Fruit fly (Drosophila melanogaster): ENCODE results near the gene CG11594.

The CG11594 gene

DNA sequence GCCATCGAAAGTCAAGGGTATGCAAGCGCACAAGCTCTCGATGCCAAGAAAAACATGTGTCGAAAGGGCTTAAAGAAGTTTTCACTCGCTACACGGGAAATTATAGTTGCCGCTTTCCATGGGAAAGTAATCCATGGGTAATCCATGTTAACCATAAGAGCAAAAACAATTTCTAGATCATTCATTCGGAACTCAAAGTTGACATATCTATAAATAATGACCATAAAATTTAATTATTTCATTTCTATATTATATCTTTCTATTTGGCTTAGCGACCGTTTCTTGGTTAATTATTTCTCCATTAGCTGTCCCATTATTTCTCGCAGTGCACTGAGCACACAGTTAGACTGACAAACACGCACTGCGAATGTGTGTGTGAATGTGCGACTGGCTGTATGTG, 25.1 kb downstream of the CG11594 start (continued):
- TF ChIP-seq dmrt11E (tag; optimal IDR thresholded peaks at IDR 0.05) (no peak), Fer3 (tag; optimal IDR thresholded peaks at IDR 0.05) (no peak), CG31365 (tag; optimal IDR thresholded peaks at IDR 0.05) (no peak), CG10979 (tag; optimal IDR thresholded peaks at IDR 0.05) (peak; percentile 17), Hr39 (optimal IDR thresholded peaks at IDR 0.05) (no peak), CG33213 (GFP tag; optimal IDR thresholded peaks at IDR 0.05) (no peak), CG14441 (GFP tag; IDR thresholded peaks at IDR 0.05) (0 out of 2 replicates have a peak, but pooled peaks have one; percentile 9), CG3065 (GFP tag; optimal IDR thresholded peaks at IDR 0.05) (no peak), CG18619 (GFP tag; optimal IDR thresholded peaks at IDR 0.05) (peak; percentile 59), Atf6 (GFP tag; IDR thresholded peaks at IDR 0.05) (no peak), CG9215 (GFP tag; IDR thresholded peaks at IDR 0.05) (peak; percentile 41; the same call in 1 of the 2 replicates), CG8924 (tag; optimal IDR thresholded peaks at IDR 0.05) (peak; percentile 42), CG16779 (GFP tag; IDR thresholded peaks at IDR 0.05) (no peak), ssp (GFP tag; IDR thresholded peaks at IDR 0.05) (no peak), CG17361 (GFP tag; IDR thresholded peaks at IDR 0.05) (peak; percentile 58; the same call in 1 of the 3 replicates), bsh (GFP tag; optimal IDR thresholded peaks at IDR 0.05) (peak in 1 of 2 experiments; percentile 15), CG12236 (GFP tag; optimal IDR thresholded peaks at IDR 0.05) (no peak), Hr3 (GFP tag; optimal IDR thresholded peaks at IDR 0.05) (peak; percentile 25), CG11695 (GFP tag; IDR thresholded peaks at IDR 0.05) (no peak), Hand (GFP tag; optimal IDR thresholded peaks at IDR 0.05) (peak; percentile 75), CG32532 (GFP tag; IDR thresholded peaks at IDR 0.05) (no peak), cwo (GFP tag; optimal IDR thresholded peaks at IDR 0.05) (peak; percentile 3), ERR (GFP tag; optimal IDR thresholded peaks at IDR 0.05) (no peak), CG31441 (GFP tag; IDR thresholded peaks at IDR 0.05) (peak; percentile 22; the same call in 1 of the 2 replicates), fd102C (GFP tag; optimal IDR thresholded peaks at IDR 0.05) (no peak), Spps (tag; optimal IDR thresholded peaks at IDR 0.05) (no peak), az2 (GFP tag; optimal IDR thresholded peaks at IDR 0.05) (peak; percentile 27), CG18476 (GFP tag; optimal IDR thresholded peaks at IDR 0.05) (no peak), CG15601 (tag; optimal IDR thresholded peaks at IDR 0.05) (peak; percentile 17), gsb (GFP tag; IDR thresholded peaks at IDR 0.05) (no peak), CG6689 (GFP tag; IDR thresholded peaks at IDR 0.05) (peak; percentile 6; the same call in 1 of the 2 replicates), Neu2 (GFP tag; optimal IDR thresholded peaks at IDR 0.05; ENCODE audit: borderline replicate concordance) (no peak), CG8359 (GFP tag; optimal IDR thresholded peaks at IDR 0.05; ENCODE audit: borderline replicate concordance) (no peak), CG11504 (tag; optimal IDR thresholded peaks at IDR 0.05) (peak; percentile 55), CG17568 (GFP tag; optimal IDR thresholded peaks at IDR 0.05) (no peak), hkb (optimal IDR thresholded peaks at IDR 0.05) (no peak), hkb (GFP tag; IDR thresholded peaks at IDR 0.05) (no peak), prd (optimal IDR thresholded peaks at IDR 0.05) (no peak), prd (GFP tag; IDR thresholded peaks at IDR 0.05) (peak; percentile 15; the same call in 1 of the 3 replicates), H15 (GFP tag; IDR thresholded peaks at IDR 0.05) (no peak), toy (GFP tag; IDR thresholded peaks at IDR 0.05) (no peak), CG15269 (tag; optimal IDR thresholded peaks at IDR 0.05) (peak; percentile 61), esg (GFP tag; conservative IDR thresholded peaks at IDR 0.05) (0 out of 2 replicates have a peak, but pooled peaks have one; percentile 16), gem (tag; optimal IDR thresholded peaks at IDR 0.05) (peak; percentile 60), NC2β (GFP tag; optimal IDR thresholded peaks at IDR 0.05) (no peak), NfI (GFP tag; optimal IDR thresholded peaks at IDR 0.05) (peak; percentile 45), CG6654 (GFP tag; optimal IDR thresholded peaks at IDR 0.05) (no peak), CG7357 (GFP tag; IDR thresholded peaks at IDR 0.05) (no peak), aop (GFP tag; IDR thresholded peaks at IDR 0.05) (no peak), pzg (GFP tag; optimal IDR thresholded peaks at IDR 0.05) (no peak), CG10543 (GFP tag; optimal IDR thresholded peaks at IDR 0.05) (peak; percentile 41), sisA (GFP tag; IDR thresholded peaks at IDR 0.05) (peak; percentile 27; the same call in 1 of the 2 replicates)

All from whole organism, embryonic.